Fruit fly (Drosophila melanogaster) whole organism, embryonic: ENCODE data around the gene CG14561.

Experiments
- CG10543 ChIP-seq: fragments of 200-800 bp; sonication (Bioruptor generic); optimal IDR thresholded peaks from 3 replicates; lab custom pipeline; 2017; ENCODE audit warnings: missing biosample characterization, mild to moderate bottlenecking, missing genetic modification characterization, moderate library complexity
- CG10959 ChIP-seq: fragments of 200-800 bp; sonication (Bioruptor generic); IDR thresholded peaks from 2 replicates; pipeline ENCODE4 v1.3.6; 2022; ENCODE audit warnings: missing biosample characterization, missing genetic modification characterization
- CG11696 ChIP-seq: fragments of 200-800 bp; sonication (Bioruptor generic); IDR thresholded peaks from 2 replicates; pipeline ENCODE4 v1.3.6; 2022; ENCODE audit warnings: missing biosample characterization, missing genetic modification characterization
- CG13296 ChIP-seq: fragments of 200-800 bp; sonication (Bioruptor generic); optimal IDR thresholded peaks from 3 replicates; lab custom pipeline; 2018; ENCODE audit warnings: missing biosample characterization, mild to moderate bottlenecking, missing genetic modification characterization
- CG14860 ChIP-seq: fragments of 200-800 bp; sonication (Bioruptor generic); IDR thresholded peaks from 3 replicates; pipeline ENCODE4 v1.3.6; 2022; ENCODE audit warnings: missing biosample characterization, missing genetic modification characterization; ENCODE audit not compliant: partially characterized antibody
- CG15269 ChIP-seq: fragments of 200-800 bp; sonication (Bioruptor generic); optimal IDR thresholded peaks from 2 replicates; lab custom pipeline; 2018; ENCODE audit warnings: missing biosample characterization, mild to moderate bottlenecking, missing genetic modification characterization, moderate library complexity
- CG1603 ChIP-seq: fragments of 200-800 bp; sonication (Bioruptor generic); optimal IDR thresholded peaks from 2 replicates; lab custom pipeline; 2019; ENCODE audit warnings: missing biosample characterization, mild to moderate bottlenecking, missing genetic modification characterization, moderate library complexity
- CG16813 ChIP-seq: fragments of 200-800 bp; sonication (Bioruptor generic); IDR thresholded peaks from 3 replicates; pipeline ENCODE4 v1.3.6; 2022; ENCODE audit warnings: missing biosample characterization, missing genetic modification characterization; ENCODE audit not compliant: partially characterized antibody
- CG17802 ChIP-seq: fragments of 200-800 bp; sonication (Bioruptor generic); optimal IDR thresholded peaks from 2 replicates; lab custom pipeline; 2018; ENCODE audit warnings: missing biosample characterization, mild to moderate bottlenecking, missing genetic modification characterization, moderate library complexity
- CG30431 ChIP-seq: fragments of 200-800 bp; sonication (Bioruptor generic); optimal IDR thresholded peaks from 2 replicates; lab custom pipeline; 2017; ENCODE audit warnings: missing biosample characterization, missing genetic modification characterization
- CG32532 ChIP-seq: fragments of 200-800 bp; sonication (Bioruptor generic); IDR thresholded peaks from 2 replicates; pipeline ENCODE4 v1.3.6; 2022; ENCODE audit warnings: missing biosample characterization, missing genetic modification characterization
- CG3281 ChIP-seq: fragments of 200-800 bp; sonication (Bioruptor generic); optimal IDR thresholded peaks from 3 replicates; lab custom pipeline; 2017; ENCODE audit warnings: missing biosample characterization, mild to moderate bottlenecking, missing genetic modification characterization
- CG7963 ChIP-seq: fragments of 200-800 bp; sonication (Bioruptor generic); IDR thresholded peaks from 3 replicates; pipeline ENCODE4 v1.3.6; 2022; ENCODE audit warnings: missing biosample characterization, missing genetic modification characterization; ENCODE audit not compliant: partially characterized antibody
- CG8290 ChIP-seq, 3 experiments: fragments of 200-800 bp; sonication (Bioruptor generic); optimal IDR thresholded peaks; 2 replicates each; lab custom pipeline; 2016 to 2019; ENCODE audit warnings: missing biosample characterization in 3 of 3, missing genetic modification characterization in 3 of 3, mild to moderate bottlenecking in 2 of 3, moderate library complexity in 1 of 3
- CrebB ChIP-seq: fragments of 200-800 bp; sonication (Bioruptor generic); optimal IDR thresholded peaks from 3 replicates; lab custom pipeline; 2018; ENCODE audit warnings: missing biosample characterization, mild to moderate bottlenecking, missing genetic modification characterization
- D19B ChIP-seq: fragments of 200-800 bp; sonication (Bioruptor generic); optimal IDR thresholded peaks from 2 replicates; lab custom pipeline; 2017; ENCODE audit warnings: missing biosample characterization, mild to moderate bottlenecking, missing genetic modification characterization
- Doc3 ChIP-seq: fragments of 200-800 bp; sonication (Bioruptor generic); IDR thresholded peaks from 3 replicates; pipeline ENCODE4 v1.3.6; 2022; ENCODE audit warnings: missing biosample characterization, missing genetic modification characterization; ENCODE audit not compliant: partially characterized antibody
- Dref ChIP-seq: fragments of 200-800 bp; sonication (Bioruptor generic); IDR thresholded peaks from 2 replicates; pipeline ENCODE4 v1.3.6; 2022; ENCODE audit warnings: missing biosample characterization, missing genetic modification characterization
- Ets97D ChIP-seq: fragments of 200-800 bp; sonication (Bioruptor generic); optimal IDR thresholded peaks from 3 replicates; lab custom pipeline; 2016; ENCODE audit warnings: missing biosample characterization, missing genetic modification characterization
- Fer3 ChIP-seq: fragments of 200-800 bp; sonication (Bioruptor generic); optimal IDR thresholded peaks from 2 replicates; lab custom pipeline; 2018; ENCODE audit warnings: missing biosample characterization, mild to moderate bottlenecking, missing genetic modification characterization, moderate library complexity
- HLH4C ChIP-seq: fragments of 200-800 bp; sonication (Bioruptor generic); IDR thresholded peaks from 3 replicates; pipeline ENCODE4 v1.3.6; 2022; ENCODE audit warnings: missing biosample characterization, missing genetic modification characterization; ENCODE audit not compliant: partially characterized antibody
- Lhr ChIP-seq: fragments of 200-800 bp; sonication (Bioruptor generic); optimal IDR thresholded peaks from 3 replicates; lab custom pipeline; 2017; ENCODE audit warnings: mild to moderate bottlenecking, missing biosample characterization, missing genetic modification reagents, missing genetic modification characterization
- MESR4 ChIP-seq: fragments of 200-800 bp; sonication (Bioruptor generic); optimal IDR thresholded peaks from 2 replicates; lab custom pipeline; 2018; ENCODE audit warnings: missing biosample characterization, mild to moderate bottlenecking, missing genetic modification characterization, moderate library complexity
- Med ChIP-seq: fragments of 200-800 bp; sonication (Bioruptor generic); peaks from one replicate; lab custom pipeline; 2016; ENCODE audit warnings: missing biosample characterization, missing genetic modification characterization, mild to moderate bottlenecking, inconsistent platforms, moderate library complexity
- Sin3A ChIP-seq: fragments of >200 bp; optimal IDR thresholded peaks from 2 replicates; lab custom pipeline; 2018
- Vsx1 ChIP-seq: fragments of 200-800 bp; sonication (Bioruptor generic); optimal IDR thresholded peaks from 2 replicates; lab custom pipeline; 2017; ENCODE audit warnings: missing biosample characterization, mild to moderate bottlenecking, missing genetic modification characterization, missing genetic modification reagents
- amos ChIP-seq: fragments of 200-800 bp; sonication (Bioruptor generic); IDR thresholded peaks from 2 replicates; pipeline ENCODE4 v1.3.6; 2022; ENCODE audit warnings: missing biosample characterization, missing genetic modification characterization; ENCODE audit not compliant: partially characterized antibody
- danr ChIP-seq: fragments of 200-800 bp; sonication (Bioruptor generic); IDR thresholded peaks from 2 replicates; pipeline ENCODE4 v1.3.6; 2022; ENCODE audit warnings: missing biosample characterization, missing genetic modification characterization
- hkb ChIP-seq, 2 experiments: fragments of 200-800 bp in 1 of 2; fragments of >200 bp in 1 of 2; sonication (Bioruptor generic) in 1 of 2; IDR thresholded peaks in 1 of 2; optimal IDR thresholded peaks in 1 of 2; 2 replicates each; pipeline versions ENCODE4 v1.3.6 to Lab custom; 2017 to 2022; ENCODE audit warnings: missing biosample characterization in 1 of 2, missing genetic modification characterization in 1 of 2
- inv ChIP-seq: fragments of 200-800 bp; sonication (Bioruptor generic); IDR thresholded peaks from 2 replicates; pipeline ENCODE4 v1.3.6; 2022; ENCODE audit warnings: missing biosample characterization, missing genetic modification characterization; ENCODE audit not compliant: partially characterized antibody
- kni ChIP-seq: fragments of 200-800 bp; sonication (Bioruptor generic); optimal IDR thresholded peaks from 3 replicates; lab custom pipeline; 2017; ENCODE audit warnings: mild to moderate bottlenecking, missing biosample characterization, missing genetic modification reagents, missing genetic modification characterization
- knrl ChIP-seq: fragments of 200-800 bp; sonication (Bioruptor generic); IDR thresholded peaks from 3 replicates; pipeline ENCODE4 v1.3.6; 2022; ENCODE audit warnings: missing biosample characterization, missing genetic modification characterization; ENCODE audit not compliant: partially characterized antibody
- row ChIP-seq: fragments of 200-800 bp; sonication (Bioruptor generic); IDR thresholded peaks from 3 replicates; pipeline ENCODE4 v1.3.6; 2022; ENCODE audit warnings: missing biosample characterization, missing genetic modification characterization
- sens ChIP-seq: fragments of 200-800 bp; sonication (Bioruptor generic); peaks from one replicate; lab custom pipeline; 2016; ENCODE audit warnings: missing biosample characterization, missing genetic modification characterization
- sna ChIP-seq: fragments of 200-800 bp; sonication (Bioruptor generic); IDR thresholded peaks from 2 replicates; pipeline ENCODE4 v1.3.6; 2022; ENCODE audit warnings: missing biosample characterization, missing genetic modification characterization; ENCODE audit not compliant: partially characterized antibody
- sqz ChIP-seq: fragments of 200-800 bp; sonication (Bioruptor generic); optimal IDR thresholded peaks from 3 replicates; lab custom pipeline; 2018; ENCODE audit warnings: missing biosample characterization, mild to moderate bottlenecking, missing genetic modification characterization
- tll ChIP-seq, 2 experiments: fragments of 200-800 bp in 1 of 2; fragments of >200 bp in 1 of 2; sonication (Bioruptor generic) in 1 of 2; optimal IDR thresholded peaks; 2 replicates each; lab custom pipeline; 2017 to 2019; ENCODE audit warnings: missing biosample characterization in 2 of 2, missing genetic modification characterization in 2 of 2, mild to moderate bottlenecking in 1 of 2, moderate library complexity in 1 of 2
- trem ChIP-seq: fragments of 200-800 bp; optimal IDR thresholded peaks from 3 replicates; lab custom pipeline; 2019; ENCODE audit warnings: missing biosample characterization, mild to moderate bottlenecking, missing genetic modification characterization, moderate library complexity
- zen2 ChIP-seq: fragments of 200-800 bp; sonication (Bioruptor generic); IDR thresholded peaks from 3 replicates; pipeline ENCODE4 v1.3.6; 2022; ENCODE audit warnings: missing biosample characterization, missing genetic modification characterization; ENCODE audit not compliant: partially characterized antibody

Gene CG14561

dm6 chr3L:22071687-22072394 is 6.1 kb downstream of the CG14561 start, which contains the start of gene CG7139 (continued):
- TF ChIP-seq knrl (peak; percentile 62), danr (GFP tag; lab: Robert Waterston, UW) (no peak), CG15269 (tag; lab: Kevin White, UChicago) (no peak), amos (GFP tag; lab: Robert Waterston, UW) (peak; percentile 70), CG14860 (GFP tag; lab: Robert Waterston, UW) (peak; percentile 62), CG7963 (GFP tag; lab: Robert Waterston, UW) (peak; percentile 58; the same call in 2 of the 3 replicates), trem (tag; lab: Kevin White, UChicago) (peak; percentile 8), inv (GFP tag; lab: Robert Waterston, UW) (peak; percentile 46; the same call in 1 of the 2 replicates), Doc3 (GFP tag; lab: Robert Waterston, UW) (peak; percentile 59; the same call in 2 of the 3 replicates), Dref (GFP tag; lab: Robert Waterston, UW) (peak; percentile 75), sens (peak; percentile 80), D19B (GFP tag; lab: Kevin White, UChicago) (peak; percentile 31), Ets97D (GFP tag; lab: Kevin White, UChicago) (peak; percentile 25), Med (GFP tag; lab: Kevin White, UChicago) (peak; percentile 56), sqz (no peak), MESR4 (peak; percentile 97), Sin3A (lab: Kevin White, UChicago) (peak; percentile 8), Lhr (GFP tag; lab: Kevin White, UChicago) (no peak), CG10543 (GFP tag; lab: Kevin White, UChicago) (peak; percentile 45), sna (peak; percentile 71), hkb (optimal IDR thresholded peaks at IDR 0.05; lab: Kevin White, UChicago) (no peak), hkb (GFP tag; IDR thresholded peaks at IDR 0.05; lab: Robert Waterston, UW) (no peak), CG8290 (GFP tag; optimal IDR thresholded peaks at IDR 0.05; lab: Kevin White, UChicago) (peak; percentile 50), CG8290 (tag; optimal IDR thresholded peaks at IDR 0.05; lab: Kevin White, UChicago) (peak; percentile 54 to 69), CG16813 (GFP tag; lab: Robert Waterston, UW) (peak; percentile 85), HLH4C (GFP tag; lab: Robert Waterston, UW) (peak; percentile 64), CrebB (tag; lab: Kevin White, UChicago) (no peak), zen2 (GFP tag; lab: Robert Waterston, UW) (peak; percentile 56), CG13296 (GFP tag; lab: Kevin White, UChicago) (peak; percentile 8), CG10959 (no peak)

DNA sequence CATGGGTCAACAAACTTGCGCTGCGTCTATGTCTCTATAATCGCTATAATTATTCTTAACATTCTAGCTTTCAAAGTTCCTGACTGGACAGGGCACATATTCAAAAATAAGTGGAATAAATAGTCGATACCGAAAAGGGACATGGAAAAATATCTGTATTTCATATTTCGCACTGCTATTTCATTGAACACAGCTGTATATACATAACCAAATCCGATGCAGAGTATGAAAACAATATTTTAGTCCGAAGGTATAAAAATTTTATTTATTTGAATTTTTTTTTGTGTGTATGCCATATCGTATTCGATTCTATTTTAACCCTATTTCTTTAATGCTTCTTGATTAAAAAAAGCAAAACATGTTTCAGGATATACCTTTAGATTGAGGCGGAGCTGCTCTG is 7.1 kb downstream of the CG14561 start:
- TF ChIP-seq Med (GFP tag; lab: Kevin White, UChicago) (peak; percentile 47), row (GFP tag; lab: Robert Waterston, UW) (0 out of 3 replicates have a peak, but pooled peaks have one; percentile 36), kni (GFP tag; lab: Kevin White, UChicago) (no peak), sens (peak; percentile 62), tll (GFP tag; optimal IDR thresholded peaks at IDR 0.05; lab: Kevin White, UChicago) (no peak), CG1603 (tag; lab: Kevin White, UChicago) (peak; percentile 1), danr (GFP tag; lab: Robert Waterston, UW) (no peak), CG11696 (GFP tag; lab: Robert Waterston, UW) (peak; percentile 60), Fer3 (no peak), CG32532 (GFP tag; lab: Robert Waterston, UW) (0 out of 2 replicates have a peak, but pooled peaks have one; percentile 17), CG17802 (tag; lab: Kevin White, UChicago) (peak; percentile 24), CG30431 (GFP tag; lab: Kevin White, UChicago) (no peak), Vsx1 (GFP tag; lab: Kevin White, UChicago) (no peak), CG3281 (no peak)
